Worm (Caenorhabditis elegans): ENCODE results near the gene sre-19.

sre-19 gene

ce11 chrIV:12268272-12269045, 29.7 kb upstream of the sre-19 start, which contains the start of the genes ppm-1.H and rpl-34:
TSS of gene ppm-1.H (minus strand) at chrIV:12268322.
TSS of gene rpl-34 (plus strand) at chrIV:12268995.
- no peak for TF ChIP-seq mef-2 (tag; optimal IDR thresholded peaks at IDR 0.05)
- TF ChIP-seq xbp-1 (tag; optimal IDR thresholded peaks at IDR 0.05) = peak; percentile 65
- no peak for TF ChIP-seq nhr-11 (tag; optimal IDR thresholded peaks at IDR 0.05)
- peak; percentile 70 for TF ChIP-seq blmp-1 (tag; optimal IDR thresholded peaks at IDR 0.05)
- TF ChIP-seq rnt-1 (tag; optimal IDR thresholded peaks at IDR 0.05) = peak; percentile 55
- no peak for TF ChIP-seq unc-98 (GFP tag; IDR thresholded peaks at IDR 0.05)
- no peak for TF ChIP-seq C04F5.9 (tag; optimal IDR thresholded peaks at IDR 0.05)
- TF ChIP-seq irx-1 (tag; optimal IDR thresholded peaks at IDR 0.05) = no peak
- TF ChIP-seq zag-1 (tag; optimal IDR thresholded peaks at IDR 0.05) = no peak
- TF ChIP-seq vab-15 (tag; optimal IDR thresholded peaks at IDR 0.05) = no peak
- peak; percentile 54 for TF ChIP-seq fkh-8 (tag; optimal IDR thresholded peaks at IDR 0.05)
- no peak for TF ChIP-seq tlp-1 (tag; optimal IDR thresholded peaks at IDR 0.05)
- TF ChIP-seq nhr-12 (tag; optimal IDR thresholded peaks at IDR 0.05) = no peak
- no peak for TF ChIP-seq elt-3 (tag; optimal IDR thresholded peaks at IDR 0.05)
- TF ChIP-seq lin-35 (GFP tag; optimal IDR thresholded peaks at IDR 0.05) = peak; percentile 70 to 81
- TF ChIP-seq tbx-2 (tag; optimal IDR thresholded peaks at IDR 0.05) = peak; percentile 49
- TF ChIP-seq nhr-237 (tag; optimal IDR thresholded peaks at IDR 0.05) = no peak
- TF ChIP-seq unc-86 (tag; optimal IDR thresholded peaks at IDR 0.05) = peak; percentile 19
- TF ChIP-seq aly-2 (tag; optimal IDR thresholded peaks at IDR 0.05) = no peak
- TF ChIP-seq dpl-1 (GFP tag; optimal IDR thresholded peaks at IDR 0.05) = peak; percentile 56 to 79 (median 66)
- TF ChIP-seq sox-4 (tag; optimal IDR thresholded peaks at IDR 0.05) = no peak
- no peak for TF ChIP-seq efl-3 (GFP tag; optimal IDR thresholded peaks at IDR 0.05)
- peak in 2 of 3 experiments; percentile 27 to 84 for TF ChIP-seq ceh-82 (tag; optimal IDR thresholded peaks at IDR 0.05)
- TF ChIP-seq elt-2 (tag; optimal IDR thresholded peaks at IDR 0.05) = no peak
- peak; percentile 38 for TF ChIP-seq isw-1 (GFP tag; IDR thresholded peaks at IDR 0.05)
- TF ChIP-seq efl-1 (optimal IDR thresholded peaks at IDR 0.05) = peak; percentile 73 to 86
- peak; percentile 69 to 87 for TF ChIP-seq efl-1 (GFP tag; optimal IDR thresholded peaks at IDR 0.05 in 1 of 2)
- TF ChIP-seq zip-4 (GFP tag; optimal IDR thresholded peaks at IDR 0.05) = no peak
- no peak for TF ChIP-seq fkh-10 (GFP tag; optimal IDR thresholded peaks at IDR 0.05)
- TF ChIP-seq jun-1 (tag; optimal IDR thresholded peaks at IDR 0.05) = no peak
- no peak for TF ChIP-seq sptf-1 (tag; optimal IDR thresholded peaks at IDR 0.05)
- no peak for TF ChIP-seq lin-39 (tag; optimal IDR thresholded peaks at IDR 0.05)
- peak; percentile 73 for TF ChIP-seq snu-23 (GFP tag; optimal IDR thresholded peaks at IDR 0.05)
- no peak for TF ChIP-seq unc-130 (tag; optimal IDR thresholded peaks at IDR 0.05)
- TF ChIP-seq ceh-90 (tag; optimal IDR thresholded peaks at IDR 0.05) = no peak
- TF ChIP-seq egl-27 (tag; optimal IDR thresholded peaks at IDR 0.05) = no peak
- no peak for TF ChIP-seq ztf-4 (tag; optimal IDR thresholded peaks at IDR 0.05)
- TF ChIP-seq ceh-8 (GFP tag; optimal IDR thresholded peaks at IDR 0.05) = no peak
- no peak for TF ChIP-seq ceh-63 (GFP tag; optimal IDR thresholded peaks at IDR 0.05)
- TF ChIP-seq pax-3 (tag; optimal IDR thresholded peaks at IDR 0.05) = no peak
- no peak for TF ChIP-seq hlh-17 (GFP tag; optimal IDR thresholded peaks at IDR 0.05; ENCODE audit: borderline replicate concordance)
- TF ChIP-seq pag-3 (tag; optimal IDR thresholded peaks at IDR 0.05; ENCODE audit: borderline replicate concordance, insufficient read depth) = no peak
- no peak for TF ChIP-seq aha-1 (tag; optimal IDR thresholded peaks at IDR 0.05)
- TF ChIP-seq ama-1 (optimal IDR thresholded peaks at IDR 0.05) = no peak
- TF ChIP-seq F16B12.6 (tag; optimal IDR thresholded peaks at IDR 0.05) = peak; percentile 62
- no peak for TF ChIP-seq nhr-76 (tag; optimal IDR thresholded peaks at IDR 0.05)
- peak; percentile 29 for TF ChIP-seq nhr-77 (tag; optimal IDR thresholded peaks at IDR 0.05)
- no peak for TF ChIP-seq C34B4.2 (tag; optimal IDR thresholded peaks at IDR 0.05)
- no peak for TF ChIP-seq nhr-84 (tag; optimal IDR thresholded peaks at IDR 0.05)
- peak; percentile 73 for TF ChIP-seq mep-1 (tag; optimal IDR thresholded peaks at IDR 0.05)
- no peak for TF ChIP-seq grh-1 (GFP tag; IDR thresholded peaks at IDR 0.05)
- no peak for TF ChIP-seq hpl-2 (GFP tag; optimal IDR thresholded peaks at IDR 0.05)
- no peak for TF ChIP-seq nhr-85 (tag)

All from whole organism, L1 larva.